Worm (Caenorhabditis elegans): Measurements from ENCODE around the gene F26C11.3.

The F26C11.3 gene

DNA sequence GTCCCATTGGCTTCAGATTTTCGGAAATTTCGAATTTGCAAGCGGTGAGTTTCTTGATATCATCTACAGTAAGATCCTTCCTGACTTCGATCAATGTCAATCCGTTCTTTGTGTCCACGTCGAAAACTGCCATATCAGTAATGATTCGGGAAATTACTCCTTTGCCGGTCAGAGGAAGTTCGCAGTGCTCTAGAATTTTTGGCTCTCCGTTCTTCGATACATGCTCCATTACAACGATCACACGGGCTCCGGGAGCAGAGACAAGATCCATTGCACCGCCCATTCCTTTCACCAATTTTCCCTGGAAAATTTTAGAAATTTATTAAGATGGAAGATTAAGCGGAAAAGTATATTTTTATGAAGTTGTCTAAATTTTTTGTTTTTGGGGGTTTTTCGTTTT is 19.7 kb upstream of the F26C11.3 start:
- 0 out of 2 replicates have a peak, but pooled peaks have one; percentile 28 for TF ChIP-seq mcd-1 (GFP tag; IDR thresholded peaks at IDR 0.05)
- peak; percentile 72; the same call in 1 of the 2 replicates for TF ChIP-seq cebp-2 (GFP tag; IDR thresholded peaks at IDR 0.05)
- TF ChIP-seq ceh-40 (GFP tag; IDR thresholded peaks at IDR 0.05) = no peak
- no peak for TF ChIP-seq lin-54 (GFP tag; optimal IDR thresholded peaks at IDR 0.05)
- TF ChIP-seq let-607 (tag; optimal IDR thresholded peaks at IDR 0.05) = peak in 1 of 2 experiments; percentile 16
- no peak for TF ChIP-seq hmg-20 (GFP tag; IDR thresholded peaks at IDR 0.05)
- TF ChIP-seq B0019.2 (GFP tag; conservative IDR thresholded peaks at IDR 0.05) = no peak
- TF ChIP-seq F52B5.7 (tag; optimal IDR thresholded peaks at IDR 0.05) = peak; percentile 42
- peak; percentile 56 for TF ChIP-seq ekl-4 (GFP tag; IDR thresholded peaks at IDR 0.05)
- peak; percentile 49 for TF ChIP-seq zim-3 (tag; optimal IDR thresholded peaks at IDR 0.05)
- TF ChIP-seq ztf-28 (GFP tag; IDR thresholded peaks at IDR 0.05) = no peak
- peak; percentile 69; the same call in 1 of the 2 replicates for TF ChIP-seq aptf-3 (GFP tag; IDR thresholded peaks at IDR 0.05)
- TF ChIP-seq C06A6.2 (GFP tag; conservative IDR thresholded peaks at IDR 0.05) = no peak
- no peak for TF ChIP-seq B0261.1 (tag; optimal IDR thresholded peaks at IDR 0.05)
- peak; percentile 63 for TF ChIP-seq chd-7 (tag; optimal IDR thresholded peaks at IDR 0.05)
- no peak for TF ChIP-seq lag-1 (GFP tag; IDR thresholded peaks at IDR 0.05)
- TF ChIP-seq Y56A3A.18 (GFP tag; IDR thresholded peaks at IDR 0.05) = peak; percentile 70; the same call in 1 of the 2 replicates
- peak; percentile 20; the same call in 1 of the 2 replicates for TF ChIP-seq hmg-1.2 (GFP tag; IDR thresholded peaks at IDR 0.05)
- peak; percentile 71; the same call in 1 of the 2 replicates for TF ChIP-seq madf-3 (GFP tag; IDR thresholded peaks at IDR 0.05)
- TF ChIP-seq Y53G8AR.9 (GFP tag; conservative IDR thresholded peaks at IDR 0.05) = 0 out of 2 replicates have a peak, but pooled peaks have one; percentile 10
- no peak for TF ChIP-seq F55B11.4 (tag; optimal IDR thresholded peaks at IDR 0.05; ENCODE audit: borderline replicate concordance, insufficient read depth)
- no peak for TF ChIP-seq F37B4.10 (GFP tag; IDR thresholded peaks at IDR 0.05)
- TF ChIP-seq mel-28 (tag; optimal IDR thresholded peaks at IDR 0.05; ENCODE audit: borderline replicate concordance) = no peak
- no peak for TF ChIP-seq egl-44 (GFP tag; IDR thresholded peaks at IDR 0.05)
- no peak for TF ChIP-seq unc-62 (GFP tag; optimal IDR thresholded peaks at IDR 0.05)
- no peak for TF ChIP-seq ceh-79 (tag; optimal IDR thresholded peaks at IDR 0.05)
- TF ChIP-seq hrde-1 (tag; optimal IDR thresholded peaks at IDR 0.05; ENCODE audit: borderline replicate concordance) = no peak

DNA sequence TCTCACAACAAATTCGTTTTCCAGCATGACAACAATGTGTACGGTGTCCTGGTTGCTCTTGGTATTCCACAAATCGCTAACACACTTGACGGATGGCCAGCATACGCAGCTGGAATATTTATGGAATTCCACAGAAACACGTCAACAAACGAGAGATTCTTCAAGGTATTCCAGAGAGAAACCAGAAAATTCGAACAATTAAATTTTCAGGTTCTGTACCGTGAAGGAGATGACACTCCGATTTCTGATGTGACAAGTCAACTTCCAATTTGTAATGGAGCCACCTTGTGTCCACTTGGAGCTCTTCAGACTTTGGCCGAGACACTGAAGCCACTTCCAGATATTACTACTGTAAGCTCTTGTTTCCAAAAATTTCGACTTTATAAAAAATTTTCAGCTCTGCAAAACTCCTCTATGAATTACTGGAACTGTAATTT is 19.1 kb upstream of the F26C11.3 start:
- TF ChIP-seq Y56A3A.18 (GFP tag; IDR thresholded peaks at IDR 0.05) (peak; percentile 45; the same call in 1 of the 2 replicates), ceh-58 (GFP tag; IDR thresholded peaks at IDR 0.05) (no peak), hrde-1 (tag; optimal IDR thresholded peaks at IDR 0.05; ENCODE audit: borderline replicate concordance) (no peak), rec-8 (tag; optimal IDR thresholded peaks at IDR 0.05) (no peak), nhr-80 (tag; optimal IDR thresholded peaks at IDR 0.05) (peak; percentile 18), pbrm-1 (GFP tag; IDR thresholded peaks at IDR 0.05) (0 out of 2 replicates have a peak, but pooled peaks have one; percentile 14), ZK185.1 (tag; optimal IDR thresholded peaks at IDR 0.05; ENCODE audit: poor library complexity, severe bottlenecking) (peak; percentile 59), aptf-3 (GFP tag; IDR thresholded peaks at IDR 0.05) (no peak), madf-8 (GFP tag; conservative IDR thresholded peaks at IDR 0.05) (no peak), bed-2 (GFP tag; IDR thresholded peaks at IDR 0.05) (no peak), pha-4 (tag; optimal IDR thresholded peaks at IDR 0.05) (no peak), ztf-22 (GFP tag; optimal IDR thresholded peaks at IDR 0.05) (peak; percentile 21), attf-3 (GFP tag; conservative IDR thresholded peaks at IDR 0.05) (no peak), sea-2 (GFP tag; IDR thresholded peaks at IDR 0.05) (no peak), cebp-1 (GFP tag; IDR thresholded peaks at IDR 0.05) (no peak), cebp-1 (tag; optimal IDR thresholded peaks at IDR 0.05) (peak; percentile 41), madf-6 (GFP tag; IDR thresholded peaks at IDR 0.05) (no peak), let-607 (tag; optimal IDR thresholded peaks at IDR 0.05) (no peak), dpl-1 (GFP tag; optimal IDR thresholded peaks at IDR 0.05) (no peak), F33H1.4 (GFP tag; IDR thresholded peaks at IDR 0.05) (no peak), nhr-90 (tag; optimal IDR thresholded peaks at IDR 0.05) (peak; percentile 41), T07F8.4 (tag; optimal IDR thresholded peaks at IDR 0.05) (no peak), F37B4.10 (GFP tag; IDR thresholded peaks at IDR 0.05) (no peak), egrh-3 (GFP tag; IDR thresholded peaks at IDR 0.05) (no peak), C17E4.6 (GFP tag; IDR thresholded peaks at IDR 0.05) (no peak), lin-26 (GFP tag; IDR thresholded peaks at IDR 0.05) (peak; percentile 54; the same call in 1 of the 2 replicates)

All from whole organism, young adult.